In genomic region chr3L:20692516-20692915, dm6 we compare ENCODE assay signal across 2 fruit fly cellular contexts.
TF ChIP-seq lines count a peak whose summit lies in the region.

No protein-coding gene starts in this region.

- no peak for TF ChIP-seq CTCF in whole organism, embryonic (GFP tag; optimal IDR thresholded peaks at IDR 0.05; lab: Kevin White, UChicago)

TF ChIP-seq in whole organism, embryonic, 481 proteins besides CTCF, POLR2A, EP300 and RAD21 (continues in another document):
- TF ChIP-seq al (GFP tag; IDR thresholded peaks at IDR 0.05; lab: Robert Waterston, UW) = no peak
- TF ChIP-seq CG4424 (GFP tag; optimal IDR thresholded peaks at IDR 0.05; lab: Kevin White, UChicago) = no peak
- TF ChIP-seq CG16863 (GFP tag; optimal IDR thresholded peaks at IDR 0.05; lab: Kevin White, UChicago) = no peak
- no peak for TF ChIP-seq Hr78 (GFP tag; optimal IDR thresholded peaks at IDR 0.05; lab: Kevin White, UChicago)
- TF ChIP-seq insv (GFP tag; optimal IDR thresholded peaks at IDR 0.05; lab: Kevin White, UChicago) = no peak
- TF ChIP-seq crc (GFP tag; optimal IDR thresholded peaks at IDR 0.05; lab: Kevin White, UChicago) = no peak
- TF ChIP-seq CG17328 (GFP tag; IDR thresholded peaks at IDR 0.05; lab: Robert Waterston, UW) = no peak
- TF ChIP-seq ci (GFP tag; IDR thresholded peaks at IDR 0.05; lab: Robert Waterston, UW) = no peak
- no peak for TF ChIP-seq sens-2 (GFP tag; IDR thresholded peaks at IDR 0.05; lab: Robert Waterston, UW)
- TF ChIP-seq crol (GFP tag; IDR thresholded peaks at IDR 0.05; lab: Robert Waterston, UW) = no peak
- no peak for TF ChIP-seq CG12104 (GFP tag; optimal IDR thresholded peaks at IDR 0.05; lab: Kevin White, UChicago)
- TF ChIP-seq CG2678 (tag; optimal IDR thresholded peaks at IDR 0.05; lab: Kevin White, UChicago) = no peak
- TF ChIP-seq CG30020 (tag; optimal IDR thresholded peaks at IDR 0.05; lab: Kevin White, UChicago) = no peak
- no peak for TF ChIP-seq run (tag; optimal IDR thresholded peaks at IDR 0.05; lab: Kevin White, UChicago)
- no peak for TF ChIP-seq dm (GFP tag; optimal IDR thresholded peaks at IDR 0.05; lab: Kevin White, UChicago)
- TF ChIP-seq grn (GFP tag; optimal IDR thresholded peaks at IDR 0.05; lab: Kevin White, UChicago) = no peak
- TF ChIP-seq CG12155 (GFP tag; optimal IDR thresholded peaks at IDR 0.05; lab: Kevin White, UChicago) = no peak
- TF ChIP-seq Trl (optimal IDR thresholded peaks at IDR 0.05; lab: Kevin White, UChicago) = no peak
- no peak for TF ChIP-seq Trl (GFP tag; optimal IDR thresholded peaks at IDR 0.05; lab: Kevin White, UChicago)
- TF ChIP-seq CG15073 (GFP tag; optimal IDR thresholded peaks at IDR 0.05; lab: Kevin White, UChicago) = no peak
- TF ChIP-seq chn (GFP tag; optimal IDR thresholded peaks at IDR 0.05; lab: Kevin White, UChicago) = peak; percentile 16
- no peak for TF ChIP-seq Ssrp (tag; optimal IDR thresholded peaks at IDR 0.05; lab: Kevin White, UChicago)
- TF ChIP-seq sens (GFP tag; lab: Kevin White, UChicago) = peak; percentile 18
- TF ChIP-seq lilli (GFP tag; optimal IDR thresholded peaks at IDR 0.05; lab: Kevin White, UChicago) = no peak
- no peak for TF ChIP-seq CG11723 (GFP tag; optimal IDR thresholded peaks at IDR 0.05; lab: Kevin White, UChicago)
- peak; percentile 69 for TF ChIP-seq Nf-YB (GFP tag; optimal IDR thresholded peaks at IDR 0.05; lab: Kevin White, UChicago)
- TF ChIP-seq slou (GFP tag; optimal IDR thresholded peaks at IDR 0.05; lab: Kevin White, UChicago) = no peak
- no peak for TF ChIP-seq fd96Cb (tag; optimal IDR thresholded peaks at IDR 0.05; lab: Kevin White, UChicago)
- no peak for TF ChIP-seq stc (GFP tag; IDR thresholded peaks at IDR 0.05; lab: Robert Waterston, UW)
- no peak for TF ChIP-seq Hr39 (optimal IDR thresholded peaks at IDR 0.05; lab: Kevin White, UChicago)
- TF ChIP-seq Fer1 (GFP tag; optimal IDR thresholded peaks at IDR 0.05; lab: Kevin White, UChicago) = no peak
- no peak for TF ChIP-seq B-H2 (GFP tag; optimal IDR thresholded peaks at IDR 0.05; lab: Kevin White, UChicago)
- peak; percentile 92 for TF ChIP-seq vvl (GFP tag; IDR thresholded peaks at IDR 0.05; lab: Robert Waterston, UW)
- TF ChIP-seq CG6272 (GFP tag; IDR thresholded peaks at IDR 0.05; lab: Robert Waterston, UW) = no peak
- no peak for TF ChIP-seq CG17568 (GFP tag; optimal IDR thresholded peaks at IDR 0.05; lab: Kevin White, UChicago)
- TF ChIP-seq CG32532 (GFP tag; IDR thresholded peaks at IDR 0.05; lab: Robert Waterston, UW) = no peak
- no peak for TF ChIP-seq Oli (tag; optimal IDR thresholded peaks at IDR 0.05; lab: Kevin White, UChicago)
- no peak for TF ChIP-seq CG10366 (GFP tag; IDR thresholded peaks at IDR 0.05; lab: Robert Waterston, UW)
- no peak for TF ChIP-seq CG3838 (GFP tag; optimal IDR thresholded peaks at IDR 0.05; lab: Kevin White, UChicago)
- no peak for TF ChIP-seq CG31224 (GFP tag; IDR thresholded peaks at IDR 0.05; lab: Robert Waterston, UW)
- TF ChIP-seq CG7556 (GFP tag; optimal IDR thresholded peaks at IDR 0.05; lab: Kevin White, UChicago) = no peak
- no peak for TF ChIP-seq CG2712 (tag; optimal IDR thresholded peaks at IDR 0.05; lab: Kevin White, UChicago)
- TF ChIP-seq Pdp1 (GFP tag; optimal IDR thresholded peaks at IDR 0.05; lab: Kevin White, UChicago) = no peak
- no peak for TF ChIP-seq eyg (GFP tag; optimal IDR thresholded peaks at IDR 0.05; lab: Kevin White, UChicago)
- TF ChIP-seq CG11456 (GFP tag; IDR thresholded peaks at IDR 0.05; lab: Robert Waterston, UW) = no peak
- TF ChIP-seq Nf-YC (tag; optimal IDR thresholded peaks at IDR 0.05; lab: Kevin White, UChicago) = peak; percentile 87
- no peak for TF ChIP-seq CG14965 (GFP tag; optimal IDR thresholded peaks at IDR 0.05; lab: Kevin White, UChicago; ENCODE audit: borderline replicate concordance)
- TF ChIP-seq twi (tag; optimal IDR thresholded peaks at IDR 0.05; lab: Kevin White, UChicago) = no peak
- no peak for TF ChIP-seq CG15601 (tag; optimal IDR thresholded peaks at IDR 0.05; lab: Kevin White, UChicago)
- no peak for TF ChIP-seq CG1602 (GFP tag; optimal IDR thresholded peaks at IDR 0.05; lab: Kevin White, UChicago)

TF ChIP-seq in whole organism, prepupa, 60 proteins besides CTCF, POLR2A, EP300 and RAD21:
- TF ChIP-seq Eip78C (GFP tag; lab: Kevin White, UChicago) (peak; percentile 36), fkh (GFP tag; optimal IDR thresholded peaks at IDR 0.05; lab: Kevin White, UChicago) (peak; percentile 22), eg (GFP tag; IDR thresholded peaks at IDR 0.05; lab: Robert Waterston, UW) (no peak)
